Worm (Caenorhabditis elegans): ENCODE data around the gene nlp-50.

nlp-50 gene

DNA sequence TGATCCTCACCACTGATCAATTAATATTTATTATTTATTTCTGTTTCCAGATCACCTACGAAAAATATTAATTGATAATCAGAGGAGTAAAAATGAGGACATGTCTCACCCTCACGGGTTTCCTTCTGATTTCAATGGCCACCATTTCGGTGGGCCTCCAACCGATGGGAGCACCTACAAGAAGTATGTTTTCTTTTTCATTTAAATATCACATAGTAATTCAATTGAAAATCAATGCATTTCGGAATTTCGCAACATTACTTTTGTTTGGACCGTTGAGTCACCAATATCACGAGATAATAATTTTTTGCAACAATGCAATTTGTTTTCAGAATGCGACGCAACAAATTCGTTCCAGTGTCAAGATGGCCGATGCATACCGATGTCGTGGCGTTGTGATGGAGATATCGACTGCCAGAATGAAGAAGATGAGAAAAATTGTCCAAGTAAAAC, 18.6 kb downstream of the nlp-50 start, which contains the start of gene gldi-2:
TSS of gene gldi-2 (plus strand) at position 51 of the 453 bp plus-strand sequence.
- TF ChIP-seq lin-39 (tag; optimal IDR thresholded peaks at IDR 0.05) (no peak), Y55F3AM.14 (GFP tag; optimal IDR thresholded peaks at IDR 0.05) (no peak), dmd-4 (tag; optimal IDR thresholded peaks at IDR 0.05) (no peak), R02D3.7 (tag; optimal IDR thresholded peaks at IDR 0.05) (no peak), blmp-1 (tag; optimal IDR thresholded peaks at IDR 0.05; ENCODE audit: insufficient read depth) (no peak), ceh-82 (tag; optimal IDR thresholded peaks at IDR 0.05) (no peak), sma-3 (GFP tag; optimal IDR thresholded peaks at IDR 0.05) (no peak), skn-1 (tag; optimal IDR thresholded peaks at IDR 0.05) (no peak), ztf-1 (GFP tag; conservative IDR thresholded peaks at IDR 0.05) (no peak), unc-55 (GFP tag; optimal IDR thresholded peaks at IDR 0.05) (no peak), fos-1 (tag; optimal IDR thresholded peaks at IDR 0.05) (no peak), gmeb-1 (tag; optimal IDR thresholded peaks at IDR 0.05) (no peak), nhr-10 (tag; optimal IDR thresholded peaks at IDR 0.05) (no peak)

- TF ChIP-seq nhr-77 (tag; optimal IDR thresholded peaks at IDR 0.05) (no peak), lin-13 (GFP tag; optimal IDR thresholded peaks at IDR 0.05) (no peak), unc-62 (GFP tag; optimal IDR thresholded peaks at IDR 0.05) (no peak), sma-3 (GFP tag; optimal IDR thresholded peaks at IDR 0.05) (no peak), lin-11 (tag; optimal IDR thresholded peaks at IDR 0.05) (no peak), ama-1 (optimal IDR thresholded peaks at IDR 0.05) (no peak), peb-1 (tag; optimal IDR thresholded peaks at IDR 0.05) (no peak), ztf-1 (GFP tag; conservative IDR thresholded peaks at IDR 0.05) (no peak), egl-27 (tag; optimal IDR thresholded peaks at IDR 0.05) (no peak), C34F6.9 (tag; optimal IDR thresholded peaks at IDR 0.05) (no peak), crh-2 (tag; optimal IDR thresholded peaks at IDR 0.05) (no peak), mdl-1 (tag; optimal IDR thresholded peaks at IDR 0.05) (no peak), sem-4 (tag; optimal IDR thresholded peaks at IDR 0.05) (no peak), R02D3.7 (tag; optimal IDR thresholded peaks at IDR 0.05) (no peak), unc-55 (GFP tag; optimal IDR thresholded peaks at IDR 0.05) (no peak), fos-1 (tag; optimal IDR thresholded peaks at IDR 0.05) (no peak)
Observed at ce11 chrII:6788672-6789298, 24.0 kb downstream of the nlp-50 start, which contains the start of gene T13C2.3. Gene T13C2.3, plus strand, starts transcription at chrII:6789248.

ce11 chrII:6791891-6792290, 27.1 kb downstream of the nlp-50 start, which contains the start of gene T13C2.2:
Gene T13C2.2, plus strand, starts transcription at chrII:6792191.
- no peak for TF ChIP-seq sma-3 (GFP tag; optimal IDR thresholded peaks at IDR 0.05)
- TF ChIP-seq nhr-23 (tag; optimal IDR thresholded peaks at IDR 0.05) = no peak
- no peak for TF ChIP-seq nhr-11 (tag; optimal IDR thresholded peaks at IDR 0.05)
- TF ChIP-seq ceh-16 (tag; optimal IDR thresholded peaks at IDR 0.05) = no peak
- TF ChIP-seq mdl-1 (tag; optimal IDR thresholded peaks at IDR 0.05) = no peak
- no peak for TF ChIP-seq unc-39 (tag; optimal IDR thresholded peaks at IDR 0.05)

ce11 chrII:6800104-6800711, 35.4 kb downstream of the nlp-50 start, which contains the start of gene F31E8.4:
Gene F31E8.4, minus strand, starts transcription at chrII:6800154.
- no peak for TF ChIP-seq mab-5 (tag; optimal IDR thresholded peaks at IDR 0.05)
- TF ChIP-seq C34F6.9 (tag; optimal IDR thresholded peaks at IDR 0.05) = peak; percentile 51
- TF ChIP-seq nhr-129 (tag; optimal IDR thresholded peaks at IDR 0.05) = peak; percentile 51
- peak; percentile 30 for TF ChIP-seq sma-9 (GFP tag; optimal IDR thresholded peaks at IDR 0.05)
- no peak for TF ChIP-seq sma-9 (tag; optimal IDR thresholded peaks at IDR 0.05)
- TF ChIP-seq blmp-1 (tag; optimal IDR thresholded peaks at IDR 0.05; ENCODE audit: insufficient read depth) = peak; percentile 22
- peak; percentile 6 for TF ChIP-seq crh-2 (tag; optimal IDR thresholded peaks at IDR 0.05)
- peak; percentile 66 for TF ChIP-seq fos-1 (tag; optimal IDR thresholded peaks at IDR 0.05)
- TF ChIP-seq lin-39 (tag; optimal IDR thresholded peaks at IDR 0.05) = no peak
- TF ChIP-seq sma-3 (GFP tag; optimal IDR thresholded peaks at IDR 0.05) = peak; percentile 13

ce11 chrII:6801262-6801661, 36.4 kb downstream of the nlp-50 start:
- TF ChIP-seq skn-1 (tag; optimal IDR thresholded peaks at IDR 0.05) = no peak
- TF ChIP-seq ztf-1 (GFP tag; conservative IDR thresholded peaks at IDR 0.05) = no peak
- TF ChIP-seq nhr-77 (tag; optimal IDR thresholded peaks at IDR 0.05) = no peak
- no peak for TF ChIP-seq nhr-11 (tag; optimal IDR thresholded peaks at IDR 0.05)
- TF ChIP-seq gmeb-1 (tag; optimal IDR thresholded peaks at IDR 0.05) = no peak
- no peak for TF ChIP-seq aly-2 (tag; optimal IDR thresholded peaks at IDR 0.05)
- no peak for TF ChIP-seq C34F6.9 (tag; optimal IDR thresholded peaks at IDR 0.05)
- no peak for TF ChIP-seq mab-5 (tag; optimal IDR thresholded peaks at IDR 0.05)
- TF ChIP-seq ceh-16 (tag; optimal IDR thresholded peaks at IDR 0.05) = no peak
- no peak for TF ChIP-seq lsy-2 (tag; optimal IDR thresholded peaks at IDR 0.05)
- no peak for TF ChIP-seq nhr-237 (tag; optimal IDR thresholded peaks at IDR 0.05)
- TF ChIP-seq sma-9 (GFP tag; optimal IDR thresholded peaks at IDR 0.05) = no peak
- no peak for TF ChIP-seq sma-9 (tag; optimal IDR thresholded peaks at IDR 0.05)

All from whole organism, L2 larva.